Worm (Caenorhabditis elegans) whole organism, L4/young adult: ENCODE measurements around the gene F32H5.3.

Experiments
- W03F9.2 ChIP-seq: fragments of 150-350 bp; optimal IDR thresholded peaks from 2 replicates; lab custom pipeline; 2014; ENCODE audit warnings: missing biosample characterization, missing genetic modification characterization
- dao-5 ChIP-seq: sonication (generic microtip); optimal IDR thresholded peaks from 2 replicates; lab custom pipeline; 2016; ENCODE audit warnings: missing genotype, missing genetic modification characterization, moderate library complexity, missing compliant biosample characterization

- TF ChIP-seq dao-5: no peak
- TF ChIP-seq W03F9.2 (tag; lab: Kevin White, UChicago): no peak
Measured at ce11 chrV:13409089-13409488, 50.0 kb downstream of the F32H5.3 start.
